Fruit fly (Drosophila melanogaster) S2 (cell line): ENCODE measurements around the gene CG1440.

ENCODE experiments used
- CG8478 ChIP-seq: fragments of >200 bp; optimal IDR thresholded peaks from 2 replicates; lab custom pipeline; 2018
- CTCF ChIP-seq, 2 experiments: fragments of >200 bp; optimal IDR thresholded peaks; 2 replicates each; lab custom pipeline; 2018

DNA sequence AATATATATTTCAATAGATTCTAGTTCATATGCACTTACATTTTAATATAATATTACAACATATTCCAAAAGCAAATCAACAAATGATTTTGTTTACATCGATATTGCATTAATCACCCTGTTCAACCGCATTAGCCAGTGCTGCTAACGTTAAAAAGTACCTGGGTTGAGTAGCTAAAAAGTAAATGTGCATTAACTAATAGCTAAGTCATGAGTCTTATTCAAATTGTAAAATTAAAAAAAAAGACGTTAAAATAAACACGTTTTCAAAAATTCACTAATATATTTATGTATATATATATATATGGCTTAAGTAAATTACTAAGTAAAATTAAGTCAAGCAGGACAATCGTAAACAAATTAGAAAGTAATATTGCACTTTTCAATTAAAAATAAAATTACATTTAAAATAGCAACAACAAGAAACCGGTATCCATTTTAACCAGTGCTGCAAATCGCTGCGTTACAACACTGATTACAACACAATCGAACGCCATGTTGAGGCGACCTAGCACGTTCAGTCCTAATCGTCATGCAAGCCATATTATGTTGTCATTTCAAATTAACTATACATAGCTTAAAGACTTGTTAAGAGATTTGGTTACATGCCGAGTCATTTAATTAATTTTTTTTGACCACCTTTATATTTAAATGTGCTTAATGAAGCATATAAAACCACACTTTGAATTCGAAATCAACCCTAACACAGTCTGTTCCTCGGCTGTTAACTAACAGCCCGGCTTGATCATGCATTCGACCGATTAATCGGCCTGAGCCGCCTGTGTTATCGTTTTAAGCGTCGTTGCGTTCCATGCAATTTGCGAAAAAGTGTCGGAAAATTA is 38.5 kb upstream of the CG1440 start, which contains the start of gene CG10555:
- TF ChIP-seq CG8478 (lab: Kevin White, UChicago) = no peak
- no peak for TF ChIP-seq CTCF (optimal IDR thresholded peaks at IDR 0.05; lab: Kevin White, UChicago)
